Worm (Caenorhabditis elegans) whole organism, midembryonic: ENCODE data around the gene C27H5.2.

Experiments used
- T22C8.4 ChIP-seq: fragments of 200-800 bp; sonication (Bioruptor generic); IDR thresholded peaks from 2 replicates; pipeline ENCODE4 v1.3.6; 2022; ENCODE audit warnings: missing genetic modification characterization, missing compliant biosample characterization
- cog-1 ChIP-seq: sonication (generic microtip); optimal IDR thresholded peaks from 2 replicates; lab custom pipeline; 2016; ENCODE audit warnings: missing genetic modification characterization, missing compliant biosample characterization
- flt-1 ChIP-seq: fragments of 200-800 bp; sonication (Bioruptor generic); IDR thresholded peaks from 2 replicates; pipeline ENCODE4 v1.3.6; 2022; ENCODE audit warnings: missing genetic modification characterization, missing compliant biosample characterization
- klf-2 ChIP-seq: fragments of 200-800 bp; sonication (Bioruptor generic); conservative IDR thresholded peaks from 2 replicates; pipeline ENCODE4 v1.3.6; 2022; ENCODE audit warnings: missing genetic modification reagents, missing genetic modification characterization, missing compliant biosample characterization
- med-1 ChIP-seq: sonication (generic microtip); optimal IDR thresholded peaks from 2 replicates; lab custom pipeline; 2017; ENCODE audit warnings: missing genetic modification characterization, mild to moderate bottlenecking, missing compliant biosample characterization, antibody characterized with exemption, missing genetic modification reagents; ENCODE audit not compliant: insufficient read depth
- ref-1 ChIP-seq: fragments of 200-800 bp; sonication (Bioruptor generic); conservative IDR thresholded peaks from 2 replicates; pipeline ENCODE4 v1.3.6; 2022; ENCODE audit warnings: missing genetic modification reagents, missing genetic modification characterization, missing compliant biosample characterization
- tab-1 ChIP-seq: fragments of 200-800 bp; sonication (Bioruptor generic); IDR thresholded peaks from 2 replicates; pipeline ENCODE4 v1.3.6; 2022; ENCODE audit warnings: missing genetic modification characterization, missing compliant biosample characterization
- ztf-23 ChIP-seq: fragments of 200-800 bp; sonication (Bioruptor generic); IDR thresholded peaks from 2 replicates; pipeline ENCODE4 v1.3.6; 2022; ENCODE audit warnings: missing genetic modification reagents, missing genetic modification characterization, missing compliant biosample characterization
- ztf-29 ChIP-seq: fragments of 200-800 bp; sonication (Bioruptor generic); IDR thresholded peaks from 2 replicates; pipeline ENCODE4 v1.3.6; 2022; ENCODE audit warnings: missing genetic modification reagents, missing genetic modification characterization, missing compliant biosample characterization

C27H5.2 gene

ce11 chrII:7154711-7155110 lies 670 bp upstream of the C27H5.2 start:
- TF ChIP-seq tab-1 (GFP tag; lab: Robert Waterston, UW) (no peak), klf-2 (no peak), T22C8.4 (GFP tag; lab: Robert Waterston, UW) (no peak), cog-1 (tag; lab: Kevin White, UChicago) (no peak), med-1 (GFP tag; lab: Kevin White, UChicago) (no peak), ztf-23 (no peak), ztf-29 (GFP tag; lab: Robert Waterston, UW) (no peak)

- TF ChIP-seq med-1 (GFP tag; lab: Kevin White, UChicago) (no peak), ztf-29 (GFP tag; lab: Robert Waterston, UW) (no peak), klf-2 (no peak), tab-1 (GFP tag; lab: Robert Waterston, UW) (no peak), ref-1 (GFP tag; lab: Robert Waterston, UW) (no peak), cog-1 (tag; lab: Kevin White, UChicago) (no peak), flt-1 (no peak), T22C8.4 (GFP tag; lab: Robert Waterston, UW) (no peak), ztf-23 (no peak)
These were observed 2.0 kb downstream of the C27H5.2 start for ce11 chrII:7157415-7157814.

ce11 chrII:7161512-7161911 lies 6.1 kb downstream of the C27H5.2 start, which contains the start of gene C27H5.12:
Gene C27H5.12 (minus strand): TSS chrII:7161612.
- TF ChIP-seq cog-1 (tag; lab: Kevin White, UChicago), result no peak
- no peak for TF ChIP-seq flt-1

ce11 chrII:7165749-7166148 lies 10.4 kb downstream of the C27H5.2 start, which contains the start of gene mfsd-13.2:
Gene mfsd-13.2 (minus strand): TSS chrII:7165849.
- TF ChIP-seq T22C8.4 (GFP tag; lab: Robert Waterston, UW) (no peak), tab-1 (GFP tag; lab: Robert Waterston, UW) (no peak), cog-1 (tag; lab: Kevin White, UChicago) (no peak), klf-2 (no peak), ref-1 (GFP tag; lab: Robert Waterston, UW) (no peak), ztf-29 (GFP tag; lab: Robert Waterston, UW) (no peak), ztf-23 (no peak), flt-1 (no peak), med-1 (GFP tag; lab: Kevin White, UChicago) (no peak)

ce11 chrII:7166768-7167167 lies 11.4 kb downstream of the C27H5.2 start:
- TF ChIP-seq T22C8.4 (GFP tag; lab: Robert Waterston, UW) (no peak), klf-2 (no peak), ztf-29 (GFP tag; lab: Robert Waterston, UW) (no peak), ztf-23 (no peak), flt-1 (no peak), cog-1 (tag; lab: Kevin White, UChicago) (no peak), ref-1 (GFP tag; lab: Robert Waterston, UW) (no peak), tab-1 (GFP tag; lab: Robert Waterston, UW) (no peak), med-1 (GFP tag; lab: Kevin White, UChicago) (no peak)

ce11 chrII:7168712-7169111 lies 13.3 kb downstream of the C27H5.2 start, which contains the start of gene col-36:
Gene col-36 (minus strand): TSS chrII:7168812.
- TF ChIP-seq T22C8.4 (GFP tag; lab: Robert Waterston, UW), result no peak
- TF ChIP-seq tab-1 (GFP tag; lab: Robert Waterston, UW), result no peak
- TF ChIP-seq med-1 (GFP tag; lab: Kevin White, UChicago), result no peak
- TF ChIP-seq flt-1, result no peak
- no peak for TF ChIP-seq ref-1 (GFP tag; lab: Robert Waterston, UW)
- TF ChIP-seq klf-2, result no peak
- no peak for TF ChIP-seq ztf-23
- no peak for TF ChIP-seq cog-1 (tag; lab: Kevin White, UChicago)
- TF ChIP-seq ztf-29 (GFP tag; lab: Robert Waterston, UW), result no peak

- TF ChIP-seq T22C8.4 (GFP tag; lab: Robert Waterston, UW) (no peak), med-1 (GFP tag; lab: Kevin White, UChicago) (no peak), flt-1 (no peak), ztf-23 (no peak), ztf-29 (GFP tag; lab: Robert Waterston, UW) (no peak), klf-2 (no peak), tab-1 (GFP tag; lab: Robert Waterston, UW) (no peak), cog-1 (tag; lab: Kevin White, UChicago) (no peak), ref-1 (GFP tag; lab: Robert Waterston, UW) (no peak)
These were observed 16.1 kb downstream of the C27H5.2 start, which contains the start of gene dyf-13 for ce11 chrII:7171305-7171998. Gene dyf-13 (minus strand): TSS chrII:7171355.

ce11 chrII:7174843-7175242 lies 19.5 kb downstream of the C27H5.2 start, which contains the start of gene glc-4:
Gene glc-4 (minus strand): TSS chrII:7174943.
- no peak for TF ChIP-seq T22C8.4 (GFP tag; lab: Robert Waterston, UW)
- no peak for TF ChIP-seq cog-1 (tag; lab: Kevin White, UChicago)
- no peak for TF ChIP-seq ztf-23
- TF ChIP-seq klf-2, result no peak
- no peak for TF ChIP-seq tab-1 (GFP tag; lab: Robert Waterston, UW)
- TF ChIP-seq ref-1 (GFP tag; lab: Robert Waterston, UW), result no peak
- no peak for TF ChIP-seq med-1 (GFP tag; lab: Kevin White, UChicago)

- TF ChIP-seq flt-1 (no peak), cog-1 (tag; lab: Kevin White, UChicago) (no peak), med-1 (GFP tag; lab: Kevin White, UChicago) (no peak), tab-1 (GFP tag; lab: Robert Waterston, UW) (no peak), ref-1 (GFP tag; lab: Robert Waterston, UW) (no peak), klf-2 (no peak), T22C8.4 (GFP tag; lab: Robert Waterston, UW) (no peak)
These were observed 20.7 kb downstream of the C27H5.2 start for ce11 chrII:7176108-7176507.
